Worm (Caenorhabditis elegans): ENCODE results near the gene tric-1B.1.

DNA sequence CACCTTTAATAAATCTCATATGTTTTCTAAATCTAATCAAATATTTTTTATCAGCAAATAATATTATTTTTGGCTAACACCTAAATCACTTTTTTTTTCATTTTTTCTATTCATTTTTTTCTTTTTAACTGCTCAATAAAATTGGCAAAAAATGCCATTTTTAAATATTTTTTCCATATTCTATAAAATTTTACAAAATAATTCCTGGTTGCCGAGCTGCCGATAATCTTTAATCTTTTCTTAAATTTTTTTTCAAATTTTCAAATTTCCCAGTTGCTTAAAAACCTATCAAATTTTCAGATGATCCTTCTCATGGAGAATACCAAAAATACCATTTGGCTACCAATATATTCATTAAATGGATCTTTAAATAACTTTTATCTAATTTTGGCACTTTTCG lies 45.5 kb upstream of the tric-1B.1 start, which contains the start of gene sre-51:
- TF ChIP-seq ama-1 (optimal IDR thresholded peaks at IDR 0.05) (no peak), hmg-4 (GFP tag; optimal IDR thresholded peaks at IDR 0.05) (no peak), hnd-1 (tag; optimal IDR thresholded peaks at IDR 0.05) (no peak), flt-1 (GFP tag; IDR thresholded peaks at IDR 0.05) (no peak), B0310.2 (tag; optimal IDR thresholded peaks at IDR 0.05) (no peak), pes-1 (GFP tag; IDR thresholded peaks at IDR 0.05) (no peak), tbx-37 (GFP tag; conservative IDR thresholded peaks at IDR 0.05) (no peak), F13C5.2 (tag; optimal IDR thresholded peaks at IDR 0.05) (no peak)

All from whole organism, early embryonic.